Worm (Caenorhabditis elegans) whole organism, dauer: Measurements from ENCODE around the gene srlf-11.

Experiments used
- unc-62 ChIP-seq: sonication (generic microtip); optimal IDR thresholded peaks from 2 replicates; lab custom pipeline; 2017; ENCODE audit warnings: missing biosample characterization, missing genetic modification reagents, missing genetic modification characterization

srlf-11 gene

DNA sequence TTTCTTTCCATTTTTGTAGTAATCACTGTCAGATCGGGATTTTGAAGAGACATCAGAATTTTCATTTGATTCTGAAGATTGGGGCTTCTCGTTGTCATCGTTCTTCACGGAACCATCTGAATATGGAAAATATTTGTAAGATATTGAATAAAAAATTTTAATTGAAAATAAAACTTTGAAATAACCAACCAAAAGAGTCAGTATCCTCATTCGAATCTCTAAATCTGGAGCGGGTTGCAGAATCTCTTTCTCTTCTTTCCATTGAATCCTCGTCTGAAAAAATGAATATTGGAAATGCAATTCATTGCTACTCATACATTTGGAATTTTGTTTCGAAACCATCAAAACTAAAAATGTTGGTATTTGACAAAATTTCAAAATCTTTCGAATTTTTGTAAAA is 12.3 kb upstream of the srlf-11 start:
- no peak for TF ChIP-seq unc-62 (GFP tag; lab: Kevin White, UChicago)

DNA sequence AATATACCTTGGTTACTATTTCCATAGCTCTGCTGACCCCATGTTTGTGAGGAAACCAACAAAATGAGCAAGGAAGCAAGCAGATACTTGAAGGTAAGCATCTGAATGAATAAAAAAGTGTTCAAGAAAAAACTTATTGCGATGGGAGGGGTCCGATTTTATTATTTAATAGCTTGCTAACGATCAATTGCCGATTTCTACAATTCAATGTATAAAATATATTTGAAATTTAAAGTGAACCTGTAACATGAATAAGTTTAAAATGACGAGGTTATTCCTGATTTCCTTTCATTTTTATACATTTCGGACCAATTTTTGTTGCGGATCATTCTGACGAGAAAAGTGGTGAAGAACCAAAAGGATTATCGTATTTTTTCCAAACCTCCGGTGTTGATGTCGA is 10.7 kb upstream of the srlf-11 start, which contains the start of gene srlf-13:
srlf-13 (minus strand) TSS at position 101 of the 400 bp plus-strand sequence.
- TF ChIP-seq unc-62 (GFP tag; lab: Kevin White, UChicago): no peak

DNA sequence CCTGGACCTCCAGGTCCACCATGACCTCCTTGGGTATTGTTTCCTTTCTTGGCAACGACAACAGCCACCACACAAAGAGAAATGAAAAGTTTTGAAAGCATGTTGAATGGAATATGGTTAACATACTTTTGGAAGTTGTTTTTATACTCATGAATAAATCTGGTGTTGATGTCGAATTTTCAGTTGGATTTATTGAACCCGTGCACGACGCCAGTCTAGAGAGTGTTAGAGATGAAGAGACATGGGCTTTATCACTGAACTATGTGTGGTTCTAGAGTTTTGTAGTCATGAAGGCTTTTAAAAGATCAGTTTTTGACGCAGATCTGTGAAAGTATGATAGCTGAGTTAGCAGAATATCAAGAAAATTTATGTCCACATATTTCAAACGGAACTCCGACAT is 8.4 kb upstream of the srlf-11 start, which contains the start of gene srlf-14:
srlf-14 (minus strand) TSS at position 101 of the 400 bp plus-strand sequence.
- TF ChIP-seq unc-62 (GFP tag; lab: Kevin White, UChicago): no peak

DNA sequence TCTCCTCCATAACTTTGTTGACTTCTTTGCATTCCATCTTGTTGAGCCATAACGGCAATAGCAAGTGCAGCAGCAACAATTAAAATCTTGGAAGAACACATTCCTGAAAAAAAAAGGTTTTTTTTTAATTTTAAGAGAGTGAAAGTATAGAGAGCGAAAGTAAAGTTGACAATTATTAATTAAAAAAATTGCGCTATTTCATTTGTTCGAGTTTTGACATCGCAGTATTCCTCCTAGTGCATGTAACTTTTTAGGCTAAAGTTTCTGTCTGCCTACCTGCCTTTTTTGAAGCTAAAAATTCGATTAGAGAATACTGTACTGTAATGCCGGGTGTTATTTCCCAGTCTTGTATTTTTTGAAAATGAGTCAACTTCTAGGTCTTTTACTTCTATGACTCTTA is 6.2 kb upstream of the srlf-11 start, which contains the start of gene srlf-12:
srlf-12 (minus strand) TSS at position 101 of the 400 bp plus-strand sequence.
- no peak for TF ChIP-seq unc-62 (GFP tag; lab: Kevin White, UChicago)

DNA sequence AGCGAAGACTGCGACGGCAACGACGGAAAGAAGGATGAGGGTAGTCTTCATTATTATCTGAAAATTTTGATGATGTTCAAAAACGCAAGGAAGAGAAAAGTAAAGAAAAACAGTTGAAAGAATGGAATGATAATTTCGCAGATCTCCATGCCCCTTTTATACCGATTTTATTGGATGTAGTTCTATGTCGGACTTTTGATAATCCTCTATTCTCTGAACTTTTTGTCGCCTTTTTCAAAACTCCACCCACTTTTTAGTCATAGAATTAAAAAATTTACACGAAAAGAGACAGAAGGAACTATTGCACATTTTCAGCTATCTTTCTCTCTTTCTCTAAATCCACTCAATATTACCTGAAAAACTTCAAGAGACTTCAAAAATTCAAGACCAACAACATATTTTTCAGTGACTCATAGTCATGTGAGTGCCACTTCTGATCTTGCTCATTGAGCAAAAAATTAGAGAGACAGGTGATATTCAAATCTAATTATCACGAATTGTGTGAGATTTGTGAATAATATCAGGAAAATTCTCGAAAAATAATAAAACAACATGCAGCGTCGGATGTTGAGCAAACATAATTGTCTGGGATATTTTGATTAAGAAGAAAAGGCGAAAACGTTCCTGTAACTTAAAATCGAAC is 4.1 kb upstream of the srlf-11 start, which contains the start of gene F13E9.15:
F13E9.15 (minus strand) TSS at position 51 of the 643 bp plus-strand sequence.
- no peak for TF ChIP-seq unc-62 (GFP tag; lab: Kevin White, UChicago)

DNA sequence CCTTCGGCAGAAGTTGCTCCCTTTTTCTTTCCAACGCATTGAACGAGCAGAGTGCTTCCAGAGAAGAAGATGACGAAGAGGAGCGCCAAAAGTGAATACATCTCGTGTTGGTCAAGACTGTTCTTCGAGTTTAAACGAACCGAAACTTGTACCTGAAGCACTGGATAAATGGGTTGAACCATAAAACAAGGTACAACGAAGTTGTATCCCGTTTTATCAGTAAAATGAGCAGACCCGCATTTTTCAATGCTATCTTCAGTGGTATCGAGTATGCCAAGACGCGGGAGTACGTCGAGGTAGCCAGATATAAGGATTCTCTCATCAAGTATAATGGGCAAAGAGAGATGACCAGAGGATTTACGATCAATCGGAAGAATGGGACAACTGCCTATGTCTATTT is 1.5 kb upstream of the srlf-11 start, which contains the start of gene F13E9.16:
F13E9.16 (minus strand) TSS at position 101 of the 400 bp plus-strand sequence.
- TF ChIP-seq unc-62 (GFP tag; lab: Kevin White, UChicago): no peak

DNA sequence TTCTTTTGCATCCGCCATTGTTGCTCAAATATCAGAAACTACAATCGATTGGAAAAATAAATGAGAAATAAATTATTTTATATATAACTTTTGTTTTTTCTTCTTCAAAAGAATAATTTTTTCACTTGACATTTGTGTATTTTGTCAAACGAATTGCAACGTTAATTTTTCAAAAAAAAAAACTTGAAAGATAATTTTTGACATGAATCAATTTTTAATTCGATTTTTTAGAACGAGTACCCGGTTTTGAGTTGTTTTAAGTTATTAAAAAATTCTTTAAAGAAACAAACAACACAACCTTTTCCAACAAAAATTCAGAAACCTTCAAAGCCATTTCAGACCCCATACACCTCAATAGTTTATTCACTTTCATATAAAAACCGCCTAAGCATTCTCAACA is 1.6 kb downstream of the srlf-11 start, which contains the start of gene F13E9.5:
F13E9.5 (minus strand) TSS at position 101 of the 400 bp plus-strand sequence.
- no peak for TF ChIP-seq unc-62 (GFP tag; lab: Kevin White, UChicago)

DNA sequence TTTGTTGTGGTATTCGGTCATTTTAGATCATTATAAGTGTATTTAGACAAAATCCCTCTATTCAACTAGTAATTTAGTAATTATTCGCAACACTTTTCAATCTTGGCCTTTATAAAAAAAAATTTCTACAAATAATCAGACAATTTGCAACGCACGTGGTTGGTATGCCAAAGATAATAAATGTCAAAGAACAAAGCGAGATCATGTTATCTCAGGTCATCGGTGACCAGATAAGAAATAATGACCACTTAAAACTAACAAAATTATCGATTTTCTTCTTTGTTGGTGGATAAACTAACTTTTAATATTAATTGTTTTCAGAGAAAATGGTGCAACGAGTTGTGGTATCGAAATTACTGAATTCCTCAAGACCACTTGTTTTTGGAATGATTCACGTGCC is 4.6 kb downstream of the srlf-11 start, which contains the start of gene F13E9.13:
F13E9.13 (plus strand) TSS at position 317 of the 400 bp plus-strand sequence.
- TF ChIP-seq unc-62 (GFP tag; lab: Kevin White, UChicago): no peak

DNA sequence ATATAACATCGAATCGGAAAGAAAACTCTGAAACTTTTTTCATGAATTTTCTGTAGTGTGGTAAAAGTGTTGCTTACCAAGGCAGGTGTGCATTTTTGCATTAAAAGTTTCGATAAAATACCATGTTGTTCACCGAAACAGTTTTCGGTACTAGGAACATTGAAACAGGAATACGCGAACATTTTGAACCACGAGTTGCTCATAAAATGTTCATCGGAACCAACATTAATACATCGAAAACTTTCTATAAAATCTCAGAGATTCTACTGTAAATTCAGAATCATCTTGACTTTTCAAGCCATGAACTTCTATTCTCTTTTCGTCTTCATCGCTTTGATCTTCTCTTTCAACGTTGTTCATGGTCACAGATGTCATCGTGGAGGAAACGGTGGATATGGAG is 5.6 kb downstream of the srlf-11 start, which contains the start of gene fipr-15:
fipr-15 (plus strand) TSS at position 301 of the 400 bp plus-strand sequence.
- no peak for TF ChIP-seq unc-62 (GFP tag; lab: Kevin White, UChicago)

DNA sequence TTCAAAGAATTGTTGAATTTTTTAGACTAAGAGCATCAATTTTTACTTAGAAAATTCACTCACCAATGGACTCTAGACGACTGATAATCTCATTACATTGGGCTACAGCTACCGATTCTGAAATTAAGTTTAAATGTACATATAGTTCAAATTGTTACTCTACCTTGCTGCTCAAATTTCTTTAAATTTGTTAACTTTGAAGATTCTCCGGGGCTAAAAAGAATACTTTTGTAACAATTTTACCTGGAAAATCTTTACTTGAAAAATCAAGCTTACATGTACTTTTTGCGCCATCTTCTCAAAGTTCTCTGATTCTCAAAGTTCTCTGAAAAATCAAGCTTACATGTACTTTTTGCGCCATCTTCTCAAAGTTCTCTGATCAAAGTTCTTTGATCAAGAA is 6.3 kb downstream of the srlf-11 start, which contains the start of gene sdz-13:
sdz-13 (minus strand) TSS at position 101 of the 400 bp plus-strand sequence.
- TF ChIP-seq unc-62 (GFP tag; lab: Kevin White, UChicago): no peak

DNA sequence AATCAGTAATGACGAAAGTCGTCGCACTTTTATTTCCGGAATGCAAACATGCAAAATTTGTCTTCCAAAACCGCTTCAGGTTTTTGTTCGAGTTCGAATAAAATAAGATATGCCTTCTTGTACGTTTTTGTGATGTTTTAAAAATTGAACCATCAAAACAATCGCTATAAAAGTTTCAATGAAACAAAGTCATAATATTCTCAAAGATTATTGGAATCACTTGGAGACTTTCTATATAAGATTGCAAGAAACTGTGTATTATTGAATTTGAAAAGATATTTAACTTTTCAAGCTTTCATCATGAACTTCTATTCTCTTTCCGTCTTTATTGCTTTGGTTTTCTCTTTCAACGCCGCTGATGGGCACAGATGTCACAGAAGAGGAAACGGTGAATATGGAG is 9.0 kb downstream of the srlf-11 start, which contains the start of gene fipr-14:
fipr-14 (plus strand) TSS at position 301 of the 400 bp plus-strand sequence.
- no peak for TF ChIP-seq unc-62 (GFP tag; lab: Kevin White, UChicago)

DNA sequence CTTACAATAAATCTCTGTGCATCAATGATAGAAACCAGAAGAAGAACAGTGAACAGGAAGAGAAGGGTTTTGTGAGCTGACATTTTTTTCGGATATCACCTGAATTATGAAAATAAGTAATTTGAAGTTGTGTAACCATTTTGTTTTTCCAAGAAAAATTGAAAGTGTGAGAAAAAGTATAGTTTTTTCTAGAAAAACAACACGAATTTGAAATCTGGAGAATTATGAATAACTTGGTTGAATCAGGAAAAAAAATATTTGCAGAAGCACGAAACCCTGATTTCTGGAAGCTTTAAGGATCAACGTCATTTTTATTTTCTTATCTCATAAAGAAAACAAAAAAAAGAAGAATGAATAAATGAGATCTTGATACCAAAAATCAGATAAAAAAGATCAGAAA is 11.3 kb downstream of the srlf-11 start, which contains the start of gene F13E9.12:
F13E9.12 (minus strand) TSS at position 101 of the 400 bp plus-strand sequence.
- no peak for TF ChIP-seq unc-62 (GFP tag; lab: Kevin White, UChicago)

DNA sequence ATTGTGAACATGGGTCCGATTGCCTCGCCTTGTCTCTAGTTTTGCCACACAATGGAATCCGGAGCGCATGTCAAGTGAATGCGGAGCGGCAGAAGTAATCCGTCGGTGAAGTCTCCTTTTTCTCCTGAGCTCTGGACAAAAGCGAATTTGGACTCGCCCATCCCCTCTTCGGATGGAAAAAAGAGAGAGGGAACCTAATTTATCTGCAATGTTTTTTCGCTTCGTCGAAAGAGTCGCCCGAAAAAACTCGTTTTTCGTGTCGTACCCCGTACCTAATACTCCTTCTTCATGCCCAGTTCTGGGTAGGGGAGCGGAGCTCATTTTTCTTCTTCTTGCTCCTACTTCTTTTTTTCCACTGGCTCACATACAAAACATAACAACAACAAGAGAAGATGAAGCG is 15.7 kb downstream of the srlf-11 start:
- no peak for TF ChIP-seq unc-62 (GFP tag; lab: Kevin White, UChicago)

DNA sequence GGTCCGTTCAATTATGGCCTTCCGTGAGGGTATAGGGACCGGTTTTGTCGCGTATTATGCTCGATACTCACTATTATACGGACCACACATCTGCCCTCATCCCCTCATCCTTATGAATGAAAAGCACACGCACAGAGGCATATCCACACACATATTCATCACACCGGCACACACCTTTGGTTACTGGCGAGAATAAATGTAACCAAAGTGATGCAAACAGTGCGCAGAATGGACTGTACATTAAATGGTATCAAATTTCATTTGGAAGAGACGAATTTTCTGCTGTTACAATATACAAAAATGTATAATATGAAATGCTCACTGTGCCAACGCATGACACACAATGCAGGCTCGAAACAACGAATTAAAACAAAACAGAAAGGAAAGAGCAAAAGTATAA is 16.2 kb downstream of the srlf-11 start:
- TF ChIP-seq unc-62 (GFP tag; lab: Kevin White, UChicago): no peak

DNA sequence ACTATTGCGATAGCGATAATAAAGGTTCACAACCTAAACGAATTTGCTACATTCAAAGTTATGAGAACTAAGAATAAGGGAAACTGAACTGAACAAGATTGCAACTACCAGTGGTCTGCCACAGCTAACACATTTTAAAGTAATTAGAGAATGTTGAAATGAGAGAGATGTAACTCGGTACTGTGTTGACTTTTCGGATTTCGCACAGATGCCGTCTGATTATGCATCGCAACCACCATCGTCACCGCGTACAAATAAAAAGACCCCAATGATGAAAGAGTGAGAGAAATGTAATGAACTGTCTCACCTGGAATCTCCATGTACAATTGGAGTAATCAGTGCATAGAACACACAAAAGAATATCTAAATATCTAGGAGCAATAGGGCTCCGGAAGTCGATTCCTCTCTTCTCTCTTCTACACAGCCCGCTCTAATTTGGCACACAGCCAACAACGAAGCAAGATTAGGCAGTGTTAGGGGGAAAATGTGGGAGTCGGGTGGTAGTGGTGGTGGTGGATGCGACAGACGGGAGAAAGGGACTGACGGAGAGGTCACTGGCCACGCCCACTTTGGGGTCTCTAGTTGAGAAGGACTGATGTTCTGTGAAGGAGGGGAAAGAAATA is 17.1 kb downstream of the srlf-11 start, which contains the start of gene F13E9.11:
F13E9.11 (minus strand) TSS at position 507 of the 623 bp plus-strand sequence.
- TF ChIP-seq unc-62 (GFP tag; lab: Kevin White, UChicago): no peak
